Fruit fly (Drosophila melanogaster): Measurements from ENCODE around the gene Ccz1.

The Ccz1 gene

dm6 chr3L:3871284-3871683 lies 27.7 kb downstream of the Ccz1 start:
- TF ChIP-seq fru (GFP tag; optimal IDR thresholded peaks at IDR 0.05): no peak
- no peak for TF ChIP-seq Jra (GFP tag; optimal IDR thresholded peaks at IDR 0.05)
- TF ChIP-seq rgr (GFP tag; optimal IDR thresholded peaks at IDR 0.05): no peak
- no peak for TF ChIP-seq Vsx2 (GFP tag; optimal IDR thresholded peaks at IDR 0.05; ENCODE audit: partially characterized antibody)
- no peak for TF ChIP-seq Hr78 (GFP tag; optimal IDR thresholded peaks at IDR 0.05)
- TF ChIP-seq N (GFP tag; optimal IDR thresholded peaks at IDR 0.05): no peak
- TF ChIP-seq Hr83 (GFP tag; optimal IDR thresholded peaks at IDR 0.05; ENCODE audit: poor library complexity, severe bottlenecking): no peak
- no peak for TF ChIP-seq Mio (GFP tag; optimal IDR thresholded peaks at IDR 0.05)

- TF ChIP-seq tai (GFP tag; optimal IDR thresholded peaks at IDR 0.05) (peak; percentile 20), sage (GFP tag; optimal IDR thresholded peaks at IDR 0.05) (peak; percentile 25), sv (GFP tag; optimal IDR thresholded peaks at IDR 0.05) (no peak), Dfd (GFP tag; optimal IDR thresholded peaks at IDR 0.05) (peak; percentile 20), ey (GFP tag; optimal IDR thresholded peaks at IDR 0.05) (peak; percentile 84), Hr78 (GFP tag; optimal IDR thresholded peaks at IDR 0.05) (no peak), lola (GFP tag; optimal IDR thresholded peaks at IDR 0.05) (no peak), OdsH (GFP tag; optimal IDR thresholded peaks at IDR 0.05) (peak; percentile 76), N (GFP tag; optimal IDR thresholded peaks at IDR 0.05) (no peak), Hr83 (GFP tag; optimal IDR thresholded peaks at IDR 0.05; ENCODE audit: poor library complexity, severe bottlenecking) (no peak), br (GFP tag; optimal IDR thresholded peaks at IDR 0.05) (peak; percentile 79), Rel (GFP tag; optimal IDR thresholded peaks at IDR 0.05) (peak; percentile 57), Rel (tag; optimal IDR thresholded peaks at IDR 0.05) (peak; percentile 35), brk (GFP tag; optimal IDR thresholded peaks at IDR 0.05) (peak; percentile 66), Myc (optimal IDR thresholded peaks at IDR 0.05) (no peak), rgr (GFP tag; optimal IDR thresholded peaks at IDR 0.05) (peak; percentile 79), Hnf4 (GFP tag; optimal IDR thresholded peaks at IDR 0.05) (peak; percentile 82), Abd-B (GFP tag; optimal IDR thresholded peaks at IDR 0.05) (no peak), Vsx2 (GFP tag; optimal IDR thresholded peaks at IDR 0.05; ENCODE audit: partially characterized antibody) (no peak), Mio (GFP tag; optimal IDR thresholded peaks at IDR 0.05) (no peak), GATAd (GFP tag; optimal IDR thresholded peaks at IDR 0.05) (no peak), CG9705 (GFP tag; optimal IDR thresholded peaks at IDR 0.05) (no peak), Sp1 (GFP tag; optimal IDR thresholded peaks at IDR 0.05) (peak; percentile 79), CrebA (GFP tag; optimal IDR thresholded peaks at IDR 0.05; ENCODE audit: borderline replicate concordance) (no peak), woc (GFP tag; optimal IDR thresholded peaks at IDR 0.05) (peak; percentile 73), jim (GFP tag; optimal IDR thresholded peaks at IDR 0.05) (no peak), HLH106 (tag; optimal IDR thresholded peaks at IDR 0.05) (peak; percentile 80), Jra (GFP tag; optimal IDR thresholded peaks at IDR 0.05) (peak; percentile 58), psq (GFP tag; optimal IDR thresholded peaks at IDR 0.05) (peak; percentile 67), dsf (GFP tag; optimal IDR thresholded peaks at IDR 0.05; ENCODE audit: borderline replicate concordance) (no peak), foxo (GFP tag; optimal IDR thresholded peaks at IDR 0.05) (peak; percentile 15 to 80), CG32264 (GFP tag; optimal IDR thresholded peaks at IDR 0.05) (peak; percentile 59), pan (optimal IDR thresholded peaks at IDR 0.05) (no peak), dmrt93B (GFP tag; optimal IDR thresholded peaks at IDR 0.05) (peak; percentile 20), dl (GFP tag; optimal IDR thresholded peaks at IDR 0.05; ENCODE audit: insufficient read depth in 1 of 2, partially characterized antibody in 2 of 2) (no peak), Dif (GFP tag; optimal IDR thresholded peaks at IDR 0.05; ENCODE audit: partially characterized antibody) (no peak), usp (GFP tag; optimal IDR thresholded peaks at IDR 0.05) (no peak), fru (GFP tag; optimal IDR thresholded peaks at IDR 0.05) (peak; percentile 83), h (GFP tag; optimal IDR thresholded peaks at IDR 0.05) (peak; percentile 89)
Measured at dm6 chr3L:3868014-3868413, 30.9 kb downstream of the Ccz1 start.

dm6 chr3L:3866429-3866828 lies 32.5 kb downstream of the Ccz1 start:
- TF ChIP-seq CG32264 (GFP tag; optimal IDR thresholded peaks at IDR 0.05): no peak
- TF ChIP-seq fru (GFP tag; optimal IDR thresholded peaks at IDR 0.05): no peak
- TF ChIP-seq psq (GFP tag; optimal IDR thresholded peaks at IDR 0.05): no peak
- no peak for TF ChIP-seq Dfd (GFP tag; optimal IDR thresholded peaks at IDR 0.05)
- TF ChIP-seq woc (GFP tag; optimal IDR thresholded peaks at IDR 0.05): no peak
- no peak for TF ChIP-seq Sp1 (GFP tag; optimal IDR thresholded peaks at IDR 0.05)
- no peak for TF ChIP-seq dmrt93B (GFP tag; optimal IDR thresholded peaks at IDR 0.05)
- TF ChIP-seq Hr78 (GFP tag; optimal IDR thresholded peaks at IDR 0.05): no peak
- TF ChIP-seq pan (optimal IDR thresholded peaks at IDR 0.05): no peak
- no peak for TF ChIP-seq N (GFP tag; optimal IDR thresholded peaks at IDR 0.05)
- no peak for TF ChIP-seq rgr (GFP tag; optimal IDR thresholded peaks at IDR 0.05)
- TF ChIP-seq sage (GFP tag; optimal IDR thresholded peaks at IDR 0.05): no peak
- TF ChIP-seq HLH106 (tag; optimal IDR thresholded peaks at IDR 0.05): no peak
- no peak for TF ChIP-seq Hr83 (GFP tag; optimal IDR thresholded peaks at IDR 0.05; ENCODE audit: poor library complexity, severe bottlenecking)

Data from whole organism, wandering third instar larva.